Worm (Caenorhabditis elegans) whole organism, L3 larva: ENCODE results near the gene smc-4.

ENCODE experiments used
- R02D3.7 ChIP-seq: fragments of 150-350 bp; optimal IDR thresholded peaks from 2 replicates; lab custom pipeline; 2014; ENCODE audit warnings: missing biosample characterization, missing genetic modification characterization
- ceh-16 ChIP-seq: sonication (generic microtip); optimal IDR thresholded peaks from 2 replicates; lab custom pipeline; 2017; ENCODE audit warnings: missing biosample characterization, missing genetic modification characterization
- ceh-82 ChIP-seq: fragments of 150-350 bp; optimal IDR thresholded peaks from 2 replicates; lab custom pipeline; 2014; ENCODE audit warnings: missing biosample characterization, missing genetic modification characterization
- elt-3 ChIP-seq, 3 experiments: fragments of 150-350 bp in 1 of 3; sonication (generic microtip) in 2 of 3; optimal IDR thresholded peaks; 2 replicates in 2 of 3; 4 replicates in 1 of 3; lab custom pipeline; 2014 to 2017; ENCODE audit warnings: missing biosample characterization in 3 of 3, missing genetic modification characterization in 3 of 3
- mdl-1 ChIP-seq: fragments of 150-350 bp; optimal IDR thresholded peaks from 2 replicates; lab custom pipeline; 2014; ENCODE audit warnings: missing biosample characterization, missing genetic modification characterization
- nhr-12 ChIP-seq: fragments of 150-350 bp; optimal IDR thresholded peaks from 2 replicates; lab custom pipeline; 2014; ENCODE audit warnings: missing biosample characterization, missing genetic modification characterization
- nhr-25 ChIP-seq: sonication (generic microtip); optimal IDR thresholded peaks from 2 replicates; lab custom pipeline; 2017; ENCODE audit warnings: missing biosample characterization, missing genetic modification characterization
- pha-4 ChIP-seq: fragments of 150-350 bp; optimal IDR thresholded peaks from 2 replicates; lab custom pipeline; 2014; ENCODE audit warnings: missing biosample characterization, missing genetic modification reagents, missing genetic modification characterization
- unc-62 ChIP-seq: fragments of 150-350 bp; sonication (generic microtip); optimal IDR thresholded peaks from 4 replicates; lab custom pipeline; 2014; ENCODE audit warnings: missing biosample characterization, missing genetic modification reagents, missing genetic modification characterization

DNA sequence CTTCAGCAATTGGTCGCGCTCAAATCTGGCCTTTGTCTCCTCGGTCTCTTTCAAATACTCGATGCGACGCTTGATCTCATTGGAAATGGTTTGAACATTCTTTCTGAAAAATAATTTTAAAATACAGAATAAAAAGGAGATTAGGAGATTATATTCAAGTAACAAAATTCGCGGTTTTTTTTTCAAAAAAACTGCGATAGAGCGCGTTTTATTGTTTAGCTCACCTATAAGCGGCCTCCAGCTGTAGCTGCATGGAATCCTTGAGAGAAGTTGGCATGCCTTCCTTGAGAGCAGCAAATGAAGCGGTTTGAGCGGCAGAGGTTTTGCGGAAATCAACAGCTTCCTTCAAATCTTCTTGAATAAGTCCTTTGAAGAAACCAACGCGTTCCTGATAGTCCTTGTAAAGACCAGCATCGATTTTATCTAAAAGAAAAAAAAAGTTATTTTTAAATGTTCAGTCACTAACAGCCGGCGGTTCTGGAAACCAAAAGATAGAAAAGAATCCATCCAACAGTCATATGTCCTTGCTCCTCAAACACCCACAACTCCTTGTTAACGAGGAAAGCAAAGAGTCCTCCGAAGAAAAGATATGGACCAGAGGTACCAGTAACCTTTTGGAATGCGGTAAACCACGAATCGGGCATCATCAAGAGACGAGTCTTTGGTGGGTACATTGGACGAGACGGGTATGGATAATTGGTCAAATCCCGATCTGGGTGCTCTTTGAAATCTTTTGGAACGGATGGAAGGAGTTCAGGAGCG, 7.6 kb downstream of the smc-4 start:
- no peak for TF ChIP-seq mdl-1 (tag; lab: Kevin White, UChicago)
- no peak for TF ChIP-seq ceh-82 (tag; lab: Kevin White, UChicago)
- no peak for TF ChIP-seq pha-4 (tag; lab: Kevin White, UChicago)
- TF ChIP-seq nhr-25 (tag; lab: Kevin White, UChicago), result no peak
- TF ChIP-seq elt-3 (tag; optimal IDR thresholded peaks at IDR 0.05; lab: Kevin White, UChicago), result no peak
- no peak for TF ChIP-seq nhr-12 (tag; lab: Kevin White, UChicago)
- TF ChIP-seq ceh-16, result no peak
- TF ChIP-seq R02D3.7, result no peak
- no peak for TF ChIP-seq unc-62 (GFP tag; lab: Kevin White, UChicago)
